Fruit fly (Drosophila melanogaster) whole organism, embryonic: ENCODE results near the gene Sems.

Source experiments
- Ada2b ChIP-seq: fragments of 200-800 bp; sonication (Bioruptor generic); IDR thresholded peaks from 2 replicates; pipeline ENCODE4 v1.3.6; 2022; ENCODE audit warnings: missing biosample characterization, missing genetic modification characterization
- Atf3 ChIP-seq: fragments of 200-800 bp; sonication (Bioruptor generic); optimal IDR thresholded peaks from 3 replicates; lab custom pipeline; 2016; ENCODE audit warnings: missing biosample characterization, missing genetic modification characterization
- CG10321 ChIP-seq: fragments of 200-800 bp; sonication (Bioruptor generic); IDR thresholded peaks from 2 replicates; pipeline ENCODE4 v1.3.6; 2022; ENCODE audit warnings: missing biosample characterization, missing genetic modification characterization
- CG11560 ChIP-seq: fragments of 200-800 bp; sonication (Bioruptor generic); IDR thresholded peaks from 3 replicates; pipeline ENCODE4 v1.3.6; 2022; ENCODE audit warnings: missing biosample characterization, missing genetic modification characterization
- CG12219 ChIP-seq: fragments of 200-800 bp; sonication (Bioruptor generic); optimal IDR thresholded peaks from 3 replicates; lab custom pipeline; 2018; ENCODE audit warnings: missing biosample characterization, mild to moderate bottlenecking, missing genetic modification characterization
- CG12299 ChIP-seq: fragments of 200-800 bp; sonication (Bioruptor generic); optimal IDR thresholded peaks from 2 replicates; lab custom pipeline; 2018; ENCODE audit warnings: missing biosample characterization, mild to moderate bottlenecking, missing genetic modification characterization
- CG1233 ChIP-seq: fragments of 200-800 bp; sonication (Bioruptor generic); optimal IDR thresholded peaks from 4 replicates; lab custom pipeline; 2018; ENCODE audit warnings: missing biosample characterization, mild to moderate bottlenecking, missing genetic modification characterization
- CG12942 ChIP-seq: fragments of 200-800 bp; sonication (Bioruptor generic); optimal IDR thresholded peaks from 3 replicates; lab custom pipeline; 2016; ENCODE audit warnings: missing biosample characterization, missing genetic modification characterization
- CG17186 ChIP-seq: fragments of 200-800 bp; sonication (Bioruptor generic); optimal IDR thresholded peaks from 3 replicates; lab custom pipeline; 2017; ENCODE audit warnings: missing biosample characterization, missing genetic modification reagents, missing genetic modification characterization
- CG17361 ChIP-seq: fragments of 200-800 bp; sonication (Bioruptor generic); IDR thresholded peaks from 3 replicates; pipeline ENCODE4 v1.3.6; 2022; ENCODE audit warnings: missing biosample characterization, missing genetic modification characterization
- CG17802 ChIP-seq: fragments of 200-800 bp; sonication (Bioruptor generic); optimal IDR thresholded peaks from 2 replicates; lab custom pipeline; 2018; ENCODE audit warnings: missing biosample characterization, mild to moderate bottlenecking, missing genetic modification characterization, moderate library complexity
- CG2116 ChIP-seq: fragments of 200-800 bp; sonication (Bioruptor generic); optimal IDR thresholded peaks from 3 replicates; lab custom pipeline; 2018; ENCODE audit warnings: missing biosample characterization, mild to moderate bottlenecking, missing genetic modification characterization
- CG31224 ChIP-seq: fragments of 200-800 bp; sonication (Bioruptor generic); IDR thresholded peaks from 2 replicates; pipeline ENCODE4 v1.3.6; 2022; ENCODE audit warnings: missing biosample characterization, missing genetic modification characterization
- CG34422 ChIP-seq: fragments of 200-800 bp; sonication (Bioruptor generic); IDR thresholded peaks from 3 replicates; pipeline ENCODE4 v1.3.6; 2022; ENCODE audit warnings: missing biosample characterization, missing genetic modification characterization
- CG4404 ChIP-seq: fragments of 200-800 bp; sonication (Bioruptor generic); IDR thresholded peaks from 2 replicates; pipeline ENCODE4 v1.3.6; 2022; ENCODE audit warnings: missing biosample characterization, missing genetic modification characterization
- CG6689 ChIP-seq: fragments of 200-800 bp; sonication (Bioruptor generic); IDR thresholded peaks from 2 replicates; pipeline ENCODE4 v1.3.6; 2022; ENCODE audit warnings: missing biosample characterization, missing genetic modification characterization
- CG6854 ChIP-seq: fragments of 200-800 bp; sonication (Bioruptor generic); optimal IDR thresholded peaks from 3 replicates; lab custom pipeline; 2017; ENCODE audit warnings: missing biosample characterization, mild to moderate bottlenecking, missing genetic modification characterization
- CG7839 ChIP-seq: fragments of 200-800 bp; sonication (Bioruptor generic); optimal IDR thresholded peaks from 3 replicates; lab custom pipeline; 2018; ENCODE audit warnings: missing biosample characterization, mild to moderate bottlenecking, missing genetic modification characterization, moderate library complexity
- CG7928 ChIP-seq: fragments of 200-800 bp; sonication (Bioruptor generic); optimal IDR thresholded peaks from 2 replicates; lab custom pipeline; 2017; ENCODE audit warnings: missing biosample characterization, mild to moderate bottlenecking, missing genetic modification characterization
- CG9437 ChIP-seq: fragments of 200-800 bp; sonication (Bioruptor generic); optimal IDR thresholded peaks from 2 replicates; lab custom pipeline; 2018; ENCODE audit warnings: missing biosample characterization, mild to moderate bottlenecking, missing genetic modification characterization
- CG9797 ChIP-seq: fragments of 200-800 bp; sonication (Bioruptor generic); optimal IDR thresholded peaks from 3 replicates; lab custom pipeline; 2018; ENCODE audit warnings: missing biosample characterization, mild to moderate bottlenecking, missing genetic modification characterization
- Elba2 ChIP-seq: fragments of 200-800 bp; sonication (Bioruptor generic); optimal IDR thresholded peaks from 3 replicates; lab custom pipeline; 2016; ENCODE audit warnings: missing biosample characterization, missing genetic modification characterization
- Fer3 ChIP-seq: fragments of 200-800 bp; sonication (Bioruptor generic); optimal IDR thresholded peaks from 2 replicates; lab custom pipeline; 2018; ENCODE audit warnings: missing biosample characterization, mild to moderate bottlenecking, missing genetic modification characterization, moderate library complexity
- Gsc ChIP-seq: fragments of 200-800 bp; sonication (Bioruptor generic); IDR thresholded peaks from 2 replicates; pipeline ENCODE4 v1.3.6; 2022; ENCODE audit warnings: missing biosample characterization, missing genetic modification characterization
- Kr ChIP-seq: fragments of 200-800 bp; sonication (Bioruptor generic); optimal IDR thresholded peaks from 2 replicates; lab custom pipeline; 2017; ENCODE audit warnings: missing biosample characterization, mild to moderate bottlenecking, missing genetic modification characterization
- MTF-1 ChIP-seq: fragments of 200-800 bp; sonication (Bioruptor generic); optimal IDR thresholded peaks from 2 replicates; lab custom pipeline; 2018; ENCODE audit warnings: missing biosample characterization, mild to moderate bottlenecking, missing genetic modification characterization, borderline replicate concordance
- Med ChIP-seq: fragments of 200-800 bp; sonication (Bioruptor generic); peaks from one replicate; lab custom pipeline; 2016; ENCODE audit warnings: missing biosample characterization, missing genetic modification characterization, mild to moderate bottlenecking, inconsistent platforms, moderate library complexity
- Meics ChIP-seq: fragments of 200-800 bp; sonication (Bioruptor generic); optimal IDR thresholded peaks from 2 replicates; lab custom pipeline; 2017; ENCODE audit warnings: missing biosample characterization, mild to moderate bottlenecking, missing genetic modification characterization
- Myb ChIP-seq: fragments of 200-800 bp; sonication (Bioruptor generic); optimal IDR thresholded peaks from 2 replicates; lab custom pipeline; 2016; ENCODE audit warnings: missing biosample characterization, missing genetic modification characterization
- Opbp ChIP-seq: fragments of 200-800 bp; sonication (Bioruptor generic); IDR thresholded peaks from 3 replicates; pipeline ENCODE4 v1.3.6; 2022; ENCODE audit warnings: missing biosample characterization, missing genetic modification characterization; ENCODE audit not compliant: partially characterized antibody
- Poxn ChIP-seq: fragments of 200-800 bp; sonication (Bioruptor generic); IDR thresholded peaks from 2 replicates; pipeline ENCODE4 v1.3.6; 2022; ENCODE audit warnings: missing biosample characterization, missing genetic modification characterization
- Sry-δ ChIP-seq: fragments of 200-800 bp; sonication (Bioruptor generic); optimal IDR thresholded peaks from 2 replicates; lab custom pipeline; 2016; ENCODE audit warnings: missing biosample characterization, missing genetic modification characterization
- bigmax ChIP-seq: fragments of 200-800 bp; sonication (Bioruptor generic); optimal IDR thresholded peaks from 2 replicates; lab custom pipeline; 2018; ENCODE audit warnings: missing biosample characterization, mild to moderate bottlenecking, missing genetic modification characterization
- caup ChIP-seq: fragments of 200-800 bp; sonication (Bioruptor generic); optimal IDR thresholded peaks from 3 replicates; lab custom pipeline; 2017; ENCODE audit warnings: missing biosample characterization, mild to moderate bottlenecking, missing genetic modification characterization, moderate library complexity; ENCODE audit not compliant: severe bottlenecking
- chm ChIP-seq: fragments of 200-800 bp; sonication (Bioruptor generic); IDR thresholded peaks from 2 replicates; pipeline ENCODE4 v1.3.6; 2022; ENCODE audit warnings: missing biosample characterization, missing genetic modification characterization
- ci ChIP-seq: fragments of 200-800 bp; sonication (Bioruptor generic); IDR thresholded peaks from 3 replicates; pipeline ENCODE4 v1.3.6; 2022; ENCODE audit warnings: missing biosample characterization, missing genetic modification characterization
- corto ChIP-seq: fragments of 200-800 bp; sonication (Bioruptor generic); optimal IDR thresholded peaks from 2 replicates; lab custom pipeline; 2016; ENCODE audit warnings: missing biosample characterization, mild to moderate bottlenecking, missing genetic modification characterization, moderate library complexity
- dmrt99B ChIP-seq: fragments of 200-800 bp; sonication (Bioruptor generic); optimal IDR thresholded peaks from 2 replicates; lab custom pipeline; 2018; ENCODE audit warnings: missing biosample characterization, mild to moderate bottlenecking, missing genetic modification characterization, moderate library complexity
- ems ChIP-seq: fragments of 200-800 bp; sonication (Bioruptor generic); optimal IDR thresholded peaks from 3 replicates; lab custom pipeline; 2016; ENCODE audit warnings: missing biosample characterization, missing genetic modification characterization
- h ChIP-seq: fragments of >200 bp; optimal IDR thresholded peaks from 2 replicates; lab custom pipeline; 2017
- hbn ChIP-seq: fragments of 200-800 bp; sonication (Bioruptor generic); IDR thresholded peaks from 2 replicates; pipeline ENCODE4 v1.3.6; 2022; ENCODE audit warnings: missing biosample characterization, missing genetic modification characterization; ENCODE audit not compliant: partially characterized antibody
- insv ChIP-seq, 2 experiments: fragments of 200-800 bp; sonication (Bioruptor generic); optimal IDR thresholded peaks; 3 replicates each; lab custom pipeline; 2016 to 2018; ENCODE audit warnings: missing biosample characterization in 2 of 2, missing genetic modification characterization in 2 of 2
- lab ChIP-seq: fragments of 200-800 bp; sonication (Bioruptor generic); optimal IDR thresholded peaks from 3 replicates; lab custom pipeline; 2017; ENCODE audit warnings: missing biosample characterization, missing genetic modification characterization, mild to moderate bottlenecking, moderate library complexity, missing genetic modification reagents
- nom ChIP-seq: fragments of 200-800 bp; sonication (Bioruptor generic); optimal IDR thresholded peaks from 2 replicates; lab custom pipeline; 2017; ENCODE audit warnings: missing biosample characterization, missing genetic modification characterization, mild to moderate bottlenecking, moderate library complexity, missing genetic modification reagents
- pzg ChIP-seq: fragments of 200-800 bp; sonication (Bioruptor generic); optimal IDR thresholded peaks from 3 replicates; lab custom pipeline; 2018; ENCODE audit warnings: missing biosample characterization, mild to moderate bottlenecking, missing genetic modification characterization, moderate library complexity
- rib ChIP-seq: fragments of 200-800 bp; sonication (Bioruptor generic); IDR thresholded peaks from 2 replicates; pipeline ENCODE4 v1.3.6; 2022; ENCODE audit warnings: missing biosample characterization, missing genetic modification characterization
- scrt ChIP-seq: fragments of 200-800 bp; sonication (Bioruptor generic); optimal IDR thresholded peaks from 2 replicates; lab custom pipeline; 2018; ENCODE audit warnings: missing biosample characterization, mild to moderate bottlenecking, missing genetic modification characterization, moderate library complexity
- shn ChIP-seq: fragments of 200-800 bp; sonication (Bioruptor generic); optimal IDR thresholded peaks from 3 replicates; lab custom pipeline; 2016; ENCODE audit warnings: missing biosample characterization, missing genetic modification characterization
- ssp ChIP-seq: fragments of 200-800 bp; sonication (Bioruptor generic); IDR thresholded peaks from 2 replicates; pipeline ENCODE4 v1.3.6; 2022; ENCODE audit warnings: missing biosample characterization, missing genetic modification characterization
- wek ChIP-seq: fragments of 200-800 bp; sonication (Bioruptor generic); optimal IDR thresholded peaks from 3 replicates; lab custom pipeline; 2018; ENCODE audit warnings: missing biosample characterization, mild to moderate bottlenecking, missing genetic modification characterization, moderate library complexity
- wor ChIP-seq: fragments of 200-800 bp; sonication (Bioruptor generic); IDR thresholded peaks from 2 replicates; pipeline ENCODE4 v1.3.6; 2022; ENCODE audit warnings: missing biosample characterization, missing genetic modification characterization
- z ChIP-seq: fragments of 200-800 bp; sonication (Bioruptor generic); IDR thresholded peaks from 3 replicates; pipeline ENCODE4 v1.3.6; 2022; ENCODE audit warnings: missing biosample characterization, missing genetic modification characterization

Sems gene

dm6 chr3L:20950136-20950499 is 6.4 kb downstream of the Sems start (continued):
- TF ChIP-seq wor (GFP tag; lab: Robert Waterston, UW) (no peak; the same call in 1 of the 2 replicates), CG7928 (no peak), h (lab: Kevin White, UChicago) (no peak), Sry-δ (no peak), CG12942 (peak; percentile 0), hbn (GFP tag; lab: Robert Waterston, UW) (no peak), CG10321 (GFP tag; lab: Robert Waterston, UW) (no peak), CG2116 (GFP tag; lab: Kevin White, UChicago) (no peak), Kr (GFP tag; lab: Kevin White, UChicago) (no peak), z (no peak), chm (no peak), Gsc (GFP tag; lab: Robert Waterston, UW) (no peak), wek (GFP tag; lab: Kevin White, UChicago) (no peak), Myb (no peak), insv (GFP tag; optimal IDR thresholded peaks at IDR 0.05; lab: Kevin White, UChicago) (no peak), CG12219 (GFP tag; lab: Kevin White, UChicago) (no peak), CG9797 (GFP tag; lab: Kevin White, UChicago) (no peak), nom (GFP tag; lab: Kevin White, UChicago) (peak; percentile 79), ssp (peak; percentile 44), shn (GFP tag; lab: Kevin White, UChicago) (no peak), pzg (GFP tag; lab: Kevin White, UChicago) (no peak), scrt (GFP tag; lab: Kevin White, UChicago) (peak; percentile 0), CG17802 (tag; lab: Kevin White, UChicago) (peak; percentile 51), CG6854 (peak; percentile 18), CG31224 (no peak), Poxn (GFP tag; lab: Robert Waterston, UW) (no peak), ems (no peak), dmrt99B (tag; lab: Kevin White, UChicago) (peak; percentile 85), CG12299 (peak; percentile 26), Ada2b (GFP tag; lab: Robert Waterston, UW) (no peak; the same call in 1 of the 2 replicates), Meics (GFP tag; lab: Kevin White, UChicago) (no peak), CG17361 (GFP tag; lab: Robert Waterston, UW) (peak; percentile 74), ci (GFP tag; lab: Robert Waterston, UW) (peak; percentile 71; the same call in 2 of the 3 replicates), caup (GFP tag; lab: Kevin White, UChicago) (no peak), Opbp (GFP tag; lab: Robert Waterston, UW) (no peak), CG9437 (GFP tag; lab: Kevin White, UChicago) (peak; percentile 57), MTF-1 (GFP tag; lab: Kevin White, UChicago) (peak; percentile 5), rib (GFP tag; lab: Robert Waterston, UW) (no peak), CG4404 (GFP tag; lab: Robert Waterston, UW) (no peak), Fer3 (tag; lab: Kevin White, UChicago) (peak; percentile 11), lab (GFP tag; lab: Kevin White, UChicago) (peak; percentile 52), Elba2 (GFP tag; lab: Kevin White, UChicago) (no peak), corto (GFP tag; lab: Kevin White, UChicago) (peak; percentile 81), CG6689 (peak; percentile 68), CG11560 (no peak), CG1233 (GFP tag; lab: Kevin White, UChicago) (peak; percentile 39), Med (GFP tag; lab: Kevin White, UChicago) (no peak), Atf3 (GFP tag; lab: Kevin White, UChicago) (no peak), CG7839 (peak; percentile 75), bigmax (GFP tag; lab: Kevin White, UChicago) (no peak), CG17186 (GFP tag; lab: Kevin White, UChicago) (no peak), CG34422 (0 out of 3 replicates have a peak, but pooled peaks have one; percentile 24)
